Fruit fly (Drosophila melanogaster) Kc167 (cell line): ENCODE measurements around the gene CG31687.

Source experiments
- insv ChIP-seq: fragments of >200 bp; optimal IDR thresholded peaks from 3 replicates; lab custom pipeline; 2018; ENCODE audit warnings: missing external identifiers
- ttk ChIP-seq: sonication (Bioruptor generic); optimal IDR thresholded peaks from 2 replicates; lab custom pipeline; 2017; ENCODE audit warnings: missing external identifiers

DNA sequence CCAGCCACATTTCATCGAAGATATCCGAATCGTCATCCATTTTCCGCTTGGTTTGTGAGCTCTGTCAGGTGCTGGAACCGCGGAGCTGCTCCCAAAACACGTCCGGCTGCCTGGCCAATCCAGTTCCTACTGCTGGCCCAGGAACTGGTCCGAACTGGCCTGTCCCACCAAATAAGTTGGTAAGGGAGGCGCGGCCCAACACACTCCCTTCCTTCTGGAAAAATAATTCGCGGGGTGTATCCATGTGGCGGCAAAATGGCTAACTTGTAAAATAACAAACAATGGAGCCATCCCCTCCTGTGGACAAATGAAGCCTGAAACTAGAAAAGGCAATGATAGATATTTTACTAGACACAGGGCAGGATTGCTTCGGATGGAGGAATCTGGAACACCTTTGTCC, 25.5 kb upstream of the CG31687 start, which contains the start of gene CG15130:
- TF ChIP-seq ttk (lab: Kevin White, UChicago) (no peak), insv (no peak)
